Worm (Caenorhabditis elegans): ENCODE data around the gene bud-31.

DNA sequence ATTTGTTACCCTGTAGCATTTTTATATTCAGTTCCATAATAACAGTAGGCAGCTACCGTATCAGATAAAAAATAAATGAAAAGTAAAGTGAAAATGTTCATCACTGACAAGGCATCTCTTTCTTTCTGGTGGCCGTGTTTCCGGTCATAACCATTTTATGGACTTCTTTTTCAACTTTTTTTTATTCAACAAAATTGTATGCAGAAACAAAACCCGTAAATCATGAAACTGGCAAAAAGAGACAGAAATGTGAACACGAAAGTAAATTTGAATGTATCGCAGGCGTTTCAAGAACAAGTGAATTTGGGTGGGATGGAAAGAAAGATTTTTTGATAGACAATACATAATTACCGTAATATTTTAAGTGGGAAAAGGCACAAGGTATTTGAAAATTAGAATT, 28.8 kb upstream of the bud-31 start, which contains the start of gene clec-162:
- TF ChIP-seq hlh-8 (tag; optimal IDR thresholded peaks at IDR 0.05) (no peak), hlh-30 (tag; optimal IDR thresholded peaks at IDR 0.05; ENCODE audit: insufficient read depth) (no peak), ama-1 (optimal IDR thresholded peaks at IDR 0.05) (no peak), syd-9 (tag; optimal IDR thresholded peaks at IDR 0.05) (no peak), pqm-1 (tag; optimal IDR thresholded peaks at IDR 0.05) (no peak), ets-4 (tag; optimal IDR thresholded peaks at IDR 0.05) (no peak), sdc-2 (tag; optimal IDR thresholded peaks at IDR 0.05) (no peak)
